Fruit fly (Drosophila melanogaster): Measurements from ENCODE around the gene CG42570.
A peak's percentile ranks its signal among the peaks of the same experiment; 100 is the strongest.

CG42570 gene

DNA sequence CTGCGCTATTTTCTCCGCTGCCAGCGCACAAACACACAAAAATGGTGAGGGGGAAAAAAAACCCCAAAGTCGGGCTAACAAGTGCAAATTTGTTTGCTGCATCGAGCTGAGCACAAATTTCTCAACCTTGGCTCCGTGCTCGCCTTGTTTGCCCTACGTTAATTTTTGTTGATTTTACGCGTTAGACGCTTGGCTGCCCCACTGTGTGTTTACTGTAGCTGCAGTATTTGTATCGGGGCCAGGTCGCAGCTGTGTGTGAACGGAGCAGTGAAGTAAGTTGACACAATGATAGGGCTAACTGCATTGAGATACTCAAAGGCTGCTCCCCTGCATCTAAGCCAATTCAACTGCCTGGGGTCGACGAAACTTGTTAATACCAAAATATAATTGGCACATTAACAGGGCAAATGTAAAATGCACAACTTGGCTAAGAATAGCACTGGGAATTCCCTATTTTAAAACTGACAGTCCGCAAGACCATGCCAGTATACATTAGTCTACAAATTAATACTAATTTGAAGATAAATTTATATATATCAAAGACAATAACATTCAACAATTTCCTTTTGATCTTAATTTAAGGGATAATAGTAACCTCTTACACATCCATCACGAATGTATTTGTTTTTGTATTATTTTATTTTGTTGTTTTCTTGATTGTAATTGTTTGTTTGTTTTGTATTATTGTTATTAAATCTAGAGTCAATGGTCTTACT is 1.7 kb upstream of the CG42570 start, which contains the start of gene CG42571 (continued):
- TF ChIP-seq Poxn (GFP tag; IDR thresholded peaks at IDR 0.05): no peak
- TF ChIP-seq hkb (optimal IDR thresholded peaks at IDR 0.05): no peak
- peak; percentile 70 for TF ChIP-seq hkb (GFP tag; IDR thresholded peaks at IDR 0.05)
- peak; percentile 65 for TF ChIP-seq grau (tag; optimal IDR thresholded peaks at IDR 0.05)
- TF ChIP-seq ssp (GFP tag; IDR thresholded peaks at IDR 0.05): no peak
- no peak for TF ChIP-seq CG12744 (GFP tag; optimal IDR thresholded peaks at IDR 0.05)
- TF ChIP-seq cas (GFP tag; IDR thresholded peaks at IDR 0.05): no peak
- no peak for TF ChIP-seq Hmr (GFP tag; optimal IDR thresholded peaks at IDR 0.05)
- 0 out of 2 replicates have a peak, but pooled peaks have one; percentile 21 for TF ChIP-seq Oaz (GFP tag; IDR thresholded peaks at IDR 0.05)
- no peak for TF ChIP-seq schlank (tag; optimal IDR thresholded peaks at IDR 0.05)
- peak; percentile 11 for TF ChIP-seq CG13123 (GFP tag; optimal IDR thresholded peaks at IDR 0.05)
- TF ChIP-seq sr (GFP tag; IDR thresholded peaks at IDR 0.05): no peak
- peak; percentile 83 for TF ChIP-seq ci (GFP tag; IDR thresholded peaks at IDR 0.05)
- TF ChIP-seq maf-S (GFP tag; optimal IDR thresholded peaks at IDR 0.05): no peak
- no peak for TF ChIP-seq CG7928 (GFP tag; optimal IDR thresholded peaks at IDR 0.05)
- peak; percentile 40 for TF ChIP-seq CG8924 (tag; optimal IDR thresholded peaks at IDR 0.05)
- no peak for TF ChIP-seq Nf-YC (tag; optimal IDR thresholded peaks at IDR 0.05)
- TF ChIP-seq CG7745 (tag; optimal IDR thresholded peaks at IDR 0.05): peak; percentile 67
- TF ChIP-seq Side (GFP tag; optimal IDR thresholded peaks at IDR 0.05): peak; percentile 6
- no peak for TF ChIP-seq lbe (GFP tag; optimal IDR thresholded peaks at IDR 0.05)
- TF ChIP-seq pita (GFP tag; optimal IDR thresholded peaks at IDR 0.05): no peak
- peak; percentile 24 for TF ChIP-seq CTCF (GFP tag; optimal IDR thresholded peaks at IDR 0.05)
- TF ChIP-seq Rfx (GFP tag; IDR thresholded peaks at IDR 0.05): no peak
- peak; percentile 52 for TF ChIP-seq CG17359 (tag; optimal IDR thresholded peaks at IDR 0.05)
- TF ChIP-seq CG7786 (GFP tag; optimal IDR thresholded peaks at IDR 0.05): no peak
- peak; percentile 57 for TF ChIP-seq CG33557 (GFP tag; optimal IDR thresholded peaks at IDR 0.05)
- TF ChIP-seq bsh (GFP tag; optimal IDR thresholded peaks at IDR 0.05): peak in 1 of 2 experiments; percentile 58
- TF ChIP-seq B-H1 (GFP tag; IDR thresholded peaks at IDR 0.05): no peak; the same call in 2 of the 3 replicates
- no peak for TF ChIP-seq ranshi (GFP tag; IDR thresholded peaks at IDR 0.05)
- no peak for TF ChIP-seq CG15514 (GFP tag; optimal IDR thresholded peaks at IDR 0.05)
- TF ChIP-seq danr (GFP tag; IDR thresholded peaks at IDR 0.05): no peak
- TF ChIP-seq CG11504 (tag; optimal IDR thresholded peaks at IDR 0.05): peak; percentile 26
- TF ChIP-seq CG4328 (GFP tag; optimal IDR thresholded peaks at IDR 0.05): no peak
- TF ChIP-seq CG2875 (GFP tag; optimal IDR thresholded peaks at IDR 0.05): peak; percentile 80
- TF ChIP-seq tio (GFP tag; optimal IDR thresholded peaks at IDR 0.05): peak; percentile 3
- no peak for TF ChIP-seq Adf1 (GFP tag; IDR thresholded peaks at IDR 0.05)
- TF ChIP-seq lmd (GFP tag; IDR thresholded peaks at IDR 0.05): no peak
- peak; percentile 40 for TF ChIP-seq NC2α (GFP tag; optimal IDR thresholded peaks at IDR 0.05)
- TF ChIP-seq z (GFP tag; IDR thresholded peaks at IDR 0.05): no peak
- no peak for TF ChIP-seq CG34376 (GFP tag; optimal IDR thresholded peaks at IDR 0.05)
- no peak for TF ChIP-seq mld (GFP tag; IDR thresholded peaks at IDR 0.05; ENCODE audit: partially characterized antibody)
- TF ChIP-seq CG4360 (GFP tag; IDR thresholded peaks at IDR 0.05): peak; percentile 41; the same call in 1 of the 2 replicates
- no peak for TF ChIP-seq prd (optimal IDR thresholded peaks at IDR 0.05)
- TF ChIP-seq prd (GFP tag; IDR thresholded peaks at IDR 0.05): peak; percentile 35; the same call in 1 of the 3 replicates
- TF ChIP-seq CG14710 (tag; optimal IDR thresholded peaks at IDR 0.05): peak; percentile 36
- peak; percentile 76 for TF ChIP-seq ATbp (GFP tag; optimal IDR thresholded peaks at IDR 0.05)
- peak; percentile 36 for TF ChIP-seq dmrt99B (tag; optimal IDR thresholded peaks at IDR 0.05)
- TF ChIP-seq gsb-n (tag; optimal IDR thresholded peaks at IDR 0.05): peak; percentile 70
- no peak for TF ChIP-seq NC2β (GFP tag; optimal IDR thresholded peaks at IDR 0.05)
- no peak for TF ChIP-seq CG14050 (GFP tag; IDR thresholded peaks at IDR 0.05)
- peak; percentile 53 for TF ChIP-seq odd (GFP tag; optimal IDR thresholded peaks at IDR 0.05)
